Worm (Caenorhabditis elegans): ENCODE data around the gene K11H12.1.

The K11H12.1 gene

ce11 chrIV:604144-604543 is 49.1 kb downstream of the K11H12.1 start, which contains the start of gene col-102:
Gene col-102 (plus strand): TSS chrIV:604444.
- no peak for TF ChIP-seq sox-4 (tag; optimal IDR thresholded peaks at IDR 0.05)
- TF ChIP-seq ceh-19 (GFP tag; optimal IDR thresholded peaks at IDR 0.05): no peak
- no peak for TF ChIP-seq ceh-45 (GFP tag; IDR thresholded peaks at IDR 0.05)

- no peak for TF ChIP-seq nhr-11 (tag; optimal IDR thresholded peaks at IDR 0.05)
- TF ChIP-seq fkh-6 (tag; optimal IDR thresholded peaks at IDR 0.05): no peak
- no peak for TF ChIP-seq ceh-24 (tag; optimal IDR thresholded peaks at IDR 0.05)
- TF ChIP-seq gmeb-2 (tag; optimal IDR thresholded peaks at IDR 0.05): no peak
- no peak for TF ChIP-seq pha-4 (tag; optimal IDR thresholded peaks at IDR 0.05)
- TF ChIP-seq dmd-4 (tag; optimal IDR thresholded peaks at IDR 0.05; ENCODE audit: borderline replicate concordance): no peak
- TF ChIP-seq sox-2 (GFP tag; IDR thresholded peaks at IDR 0.05): no peak
Observed at ce11 chrIV:603543-603942, 49.7 kb downstream of the K11H12.1 start, which contains the start of gene prmt-4. Gene prmt-4 (minus strand): TSS chrIV:603643.
